Worm (Caenorhabditis elegans): ENCODE results near the gene Y116A8B.4.

DNA sequence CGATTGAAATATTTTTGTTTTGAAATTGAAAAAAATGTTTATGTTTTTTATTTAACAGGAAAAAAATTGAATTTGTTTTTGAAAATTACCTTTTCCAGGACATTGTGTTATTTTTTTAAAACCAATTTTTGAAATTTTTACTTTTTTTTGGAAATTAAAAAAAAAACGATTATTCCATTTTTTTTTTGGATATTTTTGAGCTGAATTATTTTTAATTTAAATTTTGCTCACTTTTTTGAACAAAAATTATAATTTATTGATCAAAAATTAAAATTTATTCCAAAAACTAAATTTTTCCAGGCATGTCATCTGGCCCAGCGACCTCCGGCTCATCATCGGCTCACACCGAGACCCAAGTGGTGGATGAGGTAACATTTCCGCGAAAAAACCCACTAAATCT is 31.4 kb downstream of the Y116A8B.4 start, which contains the start of gene gtf-2E1:
- no peak for TF ChIP-seq lin-13 (tag; optimal IDR thresholded peaks at IDR 0.05)
- TF ChIP-seq bed-3 (GFP tag; optimal IDR thresholded peaks at IDR 0.05) = no peak
- no peak for TF ChIP-seq nhr-76 (tag; optimal IDR thresholded peaks at IDR 0.05)
- no peak for TF ChIP-seq blmp-1 (tag; optimal IDR thresholded peaks at IDR 0.05)
- no peak for TF ChIP-seq flh-1 (GFP tag; optimal IDR thresholded peaks at IDR 0.05)
- TF ChIP-seq ztf-11 (tag; optimal IDR thresholded peaks at IDR 0.05) = no peak
- no peak for TF ChIP-seq nhr-28 (tag; optimal IDR thresholded peaks at IDR 0.05)
- TF ChIP-seq unc-39 (tag; optimal IDR thresholded peaks at IDR 0.05) = no peak
- TF ChIP-seq ceh-43 (GFP tag; optimal IDR thresholded peaks at IDR 0.05) = no peak
- TF ChIP-seq nhr-237 (tag; optimal IDR thresholded peaks at IDR 0.05) = no peak
- TF ChIP-seq hlh-1 (tag; optimal IDR thresholded peaks at IDR 0.05) = no peak
- TF ChIP-seq mab-5 (tag; optimal IDR thresholded peaks at IDR 0.05) = no peak
- TF ChIP-seq ceh-39 (tag; optimal IDR thresholded peaks at IDR 0.05) = no peak
- no peak for TF ChIP-seq zip-8 (tag; optimal IDR thresholded peaks at IDR 0.05)
